Worm (Caenorhabditis elegans): ENCODE results near the gene fbxc-12.

The fbxc-12 gene

ce11 chrIV:866828-867270, 38.2 kb upstream of the fbxc-12 start (continued):
- TF ChIP-seq lin-35 (GFP tag; optimal IDR thresholded peaks at IDR 0.05) (peak in 1 of 3 experiments; percentile 62), hrde-1 (tag; optimal IDR thresholded peaks at IDR 0.05; ENCODE audit: borderline replicate concordance) (peak; percentile 85), attf-6 (GFP tag; IDR thresholded peaks at IDR 0.05) (peak; percentile 93), atf-7 (tag; optimal IDR thresholded peaks at IDR 0.05) (peak; percentile 56), ztf-3 (GFP tag; optimal IDR thresholded peaks at IDR 0.05) (peak; percentile 58), ceh-27 (GFP tag; optimal IDR thresholded peaks at IDR 0.05) (peak; percentile 66), cebp-1 (GFP tag; IDR thresholded peaks at IDR 0.05) (peak; percentile 40), cebp-1 (tag; optimal IDR thresholded peaks at IDR 0.05) (peak; percentile 48), fkh-3 (tag; optimal IDR thresholded peaks at IDR 0.05) (no peak), pha-4 (tag; optimal IDR thresholded peaks at IDR 0.05) (no peak), him-1 (tag; optimal IDR thresholded peaks at IDR 0.05) (peak; percentile 97), sdz-38 (tag; optimal IDR thresholded peaks at IDR 0.05) (peak; percentile 33), Y53F4B.3 (GFP tag; IDR thresholded peaks at IDR 0.05) (peak; percentile 46), T07F8.4 (tag; optimal IDR thresholded peaks at IDR 0.05) (peak; percentile 63), C06A6.2 (GFP tag; conservative IDR thresholded peaks at IDR 0.05) (0 out of 2 replicates have a peak, but pooled peaks have one; percentile 20), ceh-58 (GFP tag; IDR thresholded peaks at IDR 0.05) (no peak), attf-5 (GFP tag; optimal IDR thresholded peaks at IDR 0.05) (peak; percentile 66), snpc-4 (GFP tag; optimal IDR thresholded peaks at IDR 0.05) (peak; percentile 99), snpc-4 (tag; optimal IDR thresholded peaks at IDR 0.05) (peak; percentile 99 to 100 (median 100)), ceh-79 (tag; optimal IDR thresholded peaks at IDR 0.05) (peak; percentile 84), dpl-1 (GFP tag; optimal IDR thresholded peaks at IDR 0.05) (peak; percentile 16), K12H6.12 (tag; optimal IDR thresholded peaks at IDR 0.05) (peak; percentile 18), egrh-3 (GFP tag; IDR thresholded peaks at IDR 0.05) (peak; percentile 71), C17E4.6 (GFP tag; IDR thresholded peaks at IDR 0.05) (peak; percentile 93), lir-1 (GFP tag; conservative IDR thresholded peaks at IDR 0.05) (peak; percentile 83), tlf-1 (GFP tag; optimal IDR thresholded peaks at IDR 0.05) (peak; percentile 79), zfh-2 (GFP tag; conservative IDR thresholded peaks at IDR 0.05) (peak; percentile 92), Y53G8AR.9 (GFP tag; conservative IDR thresholded peaks at IDR 0.05) (peak; percentile 56), somi-1 (GFP tag; optimal IDR thresholded peaks at IDR 0.05) (peak; percentile 54), zim-3 (tag; optimal IDR thresholded peaks at IDR 0.05) (peak; percentile 38), egl-44 (GFP tag; IDR thresholded peaks at IDR 0.05) (peak; percentile 72; the same call in 1 of the 2 replicates), F57A8.1 (GFP tag; optimal IDR thresholded peaks at IDR 0.05) (no peak), pbrm-1 (GFP tag; IDR thresholded peaks at IDR 0.05) (peak; percentile 99), F33H1.4 (GFP tag; IDR thresholded peaks at IDR 0.05) (peak; percentile 81), snpc-1.1 (tag; optimal IDR thresholded peaks at IDR 0.05; ENCODE audit: insufficient read depth) (peak; percentile 99), Y67H2A.10 (GFP tag; conservative IDR thresholded peaks at IDR 0.05) (no peak), sea-2 (GFP tag; IDR thresholded peaks at IDR 0.05) (no peak), ama-1 (optimal IDR thresholded peaks at IDR 0.05) (peak; percentile 97), ama-1 (GFP tag; optimal IDR thresholded peaks at IDR 0.05) (peak; percentile 27 to 60), F49E8.2 (tag; optimal IDR thresholded peaks at IDR 0.05; ENCODE audit: insufficient read depth) (peak; percentile 97), Y79H2A.3 (GFP tag; conservative IDR thresholded peaks at IDR 0.05) (peak; percentile 81), nhr-27 (tag; optimal IDR thresholded peaks at IDR 0.05) (no peak), hlh-26 (GFP tag; conservative IDR thresholded peaks at IDR 0.05) (no peak), ZK185.1 (tag; optimal IDR thresholded peaks at IDR 0.05; ENCODE audit: poor library complexity, severe bottlenecking) (no peak), attf-3 (GFP tag; conservative IDR thresholded peaks at IDR 0.05) (peak; percentile 76), tbx-9 (tag; optimal IDR thresholded peaks at IDR 0.05; ENCODE audit: borderline replicate concordance) (no peak), F55B11.4 (tag; optimal IDR thresholded peaks at IDR 0.05; ENCODE audit: borderline replicate concordance, insufficient read depth) (no peak), F22D6.2 (tag; optimal IDR thresholded peaks at IDR 0.05) (no peak)
